Worm (Caenorhabditis elegans) whole organism, young adult: ENCODE results near the gene dpf-2.

ENCODE experiments used
- B0019.2 ChIP-seq: fragments of 200-800 bp; sonication (Bioruptor generic); conservative IDR thresholded peaks from 2 replicates; pipeline ENCODE4 v1.3.6; 2022; ENCODE audit warnings: missing genetic modification reagents, missing genetic modification characterization, missing compliant biosample characterization
- B0035.1 ChIP-seq: sonication (generic microtip); optimal IDR thresholded peaks from 2 replicates; lab custom pipeline; 2016; ENCODE audit warnings: missing genetic modification characterization, mild to moderate bottlenecking, missing compliant biosample characterization, missing genotype, missing genetic modification reagents
- B0261.1 ChIP-seq: sonication (generic microtip); optimal IDR thresholded peaks from 2 replicates; lab custom pipeline; 2016; ENCODE audit warnings: mild to moderate bottlenecking, missing genetic modification characterization, moderate library complexity, missing compliant biosample characterization
- F23B12.7 ChIP-seq: sonication (generic microtip); optimal IDR thresholded peaks from 2 replicates; lab custom pipeline; 2017; ENCODE audit warnings: missing genetic modification characterization, mild to moderate bottlenecking, missing compliant biosample characterization, antibody characterized with exemption, moderate library complexity; ENCODE audit not compliant: insufficient read depth
- F37B4.10 ChIP-seq: fragments of 200-800 bp; sonication (Bioruptor generic); IDR thresholded peaks from 2 replicates; pipeline ENCODE4 v1.3.6; 2022; ENCODE audit warnings: missing genetic modification characterization, missing compliant biosample characterization
- F57A8.1 ChIP-seq: fragments of 200-800 bp; sonication (Bioruptor generic); optimal IDR thresholded peaks from 2 replicates; lab custom pipeline; 2018; ENCODE audit warnings: mild to moderate bottlenecking, missing genetic modification characterization, moderate library complexity, missing compliant biosample characterization
- F57C9.4 ChIP-seq: sonication (generic microtip); optimal IDR thresholded peaks from 2 replicates; lab custom pipeline; 2017; ENCODE audit warnings: mild to moderate bottlenecking, missing genetic modification characterization, missing compliant biosample characterization
- K12H6.12 ChIP-seq: fragments of 200-800 bp; sonication (Bioruptor generic); optimal IDR thresholded peaks from 2 replicates; lab custom pipeline; 2018; ENCODE audit warnings: mild to moderate bottlenecking, missing genetic modification characterization, missing compliant biosample characterization
- T26A5.8 ChIP-seq: sonication (generic microtip); optimal IDR thresholded peaks from 2 replicates; lab custom pipeline; 2016; ENCODE audit warnings: missing genetic modification characterization, missing compliant biosample characterization
- Y56A3A.18 ChIP-seq: fragments of 200-800 bp; sonication (Bioruptor generic); IDR thresholded peaks from 2 replicates; pipeline ENCODE4 v1.3.6; 2022; ENCODE audit warnings: missing genetic modification reagents, missing genetic modification characterization, missing compliant biosample characterization
- ZK185.1 ChIP-seq: sonication (generic microtip); optimal IDR thresholded peaks from 2 replicates; lab custom pipeline; 2016; ENCODE audit warnings: mild to moderate bottlenecking, missing genetic modification characterization, missing compliant biosample characterization; ENCODE audit not compliant: poor library complexity, severe bottlenecking
- akir-1 ChIP-seq: fragments of 200-800 bp; sonication (Bioruptor generic); optimal IDR thresholded peaks from 2 replicates; lab custom pipeline; 2018; ENCODE audit warnings: mild to moderate bottlenecking, missing genetic modification characterization, moderate library complexity, missing compliant biosample characterization
- ama-1 ChIP-seq, 3 experiments: fragments of 150-350 bp in 1 of 3; sonication (generic microtip) in 2 of 3; optimal IDR thresholded peaks; 2 replicates each; lab custom pipeline; 2014 to 2018; ENCODE audit warnings: missing biosample characterization in 2 of 3, missing genetic modification characterization in 2 of 3, missing genetic modification reagents in 2 of 3
- attf-6 ChIP-seq: fragments of 200-800 bp; sonication (Bioruptor generic); IDR thresholded peaks from 2 replicates; pipeline ENCODE4 v1.3.6; 2022; ENCODE audit warnings: missing genetic modification reagents, missing genetic modification characterization, missing compliant biosample characterization
- bed-1 ChIP-seq: fragments of 200-800 bp; sonication (Bioruptor generic); IDR thresholded peaks from 2 replicates; pipeline ENCODE4 v1.3.6; 2022; ENCODE audit warnings: missing genetic modification reagents, missing genetic modification characterization, missing compliant biosample characterization
- cebp-1 ChIP-seq, 2 experiments: fragments of 200-800 bp in 1 of 2; sonication (Bioruptor generic) in 1 of 2; sonication (generic microtip) in 1 of 2; IDR thresholded peaks in 1 of 2; optimal IDR thresholded peaks in 1 of 2; 2 replicates each; pipeline versions ENCODE4 v1.3.6 to Lab custom; 2017 to 2022; ENCODE audit warnings: missing compliant biosample characterization in 2 of 2, missing genetic modification characterization in 2 of 2, mild to moderate bottlenecking in 1 of 2, missing genetic modification reagents in 1 of 2, moderate library complexity in 1 of 2
- cebp-2 ChIP-seq: fragments of 200-800 bp; sonication (Bioruptor generic); IDR thresholded peaks from 2 replicates; pipeline ENCODE4 v1.3.6; 2022; ENCODE audit warnings: missing genetic modification characterization, missing compliant biosample characterization
- ceh-100 ChIP-seq: fragments of 200-800 bp; sonication (Bioruptor generic); IDR thresholded peaks from 2 replicates; pipeline ENCODE4 v1.3.6; 2022; ENCODE audit warnings: missing genetic modification reagents, missing genetic modification characterization, missing compliant biosample characterization
- ceh-40 ChIP-seq: fragments of 200-800 bp; sonication (Bioruptor generic); IDR thresholded peaks from 2 replicates; pipeline ENCODE4 v1.3.6; 2022; ENCODE audit warnings: missing genetic modification characterization, missing compliant biosample characterization
- chd-7 ChIP-seq: sonication (generic microtip); optimal IDR thresholded peaks from 2 replicates; lab custom pipeline; 2016; ENCODE audit warnings: mild to moderate bottlenecking, missing genetic modification characterization, moderate library complexity, missing compliant biosample characterization
- die-1 ChIP-seq: sonication (generic microtip); optimal IDR thresholded peaks from 2 replicates; lab custom pipeline; 2016; ENCODE audit warnings: missing genotype, mild to moderate bottlenecking, missing genetic modification characterization, missing compliant biosample characterization
- dpl-1 ChIP-seq: fragments of 150-350 bp; optimal IDR thresholded peaks from 2 replicates; lab custom pipeline; 2014; ENCODE audit warnings: missing biosample characterization, missing genetic modification reagents, missing genetic modification characterization
- egrh-3 ChIP-seq: fragments of 200-800 bp; sonication (Bioruptor generic); IDR thresholded peaks from 2 replicates; pipeline ENCODE4 v1.3.6; 2022; ENCODE audit warnings: missing genetic modification reagents, missing genetic modification characterization, missing compliant biosample characterization
- ekl-4 ChIP-seq: fragments of 200-800 bp; sonication (Bioruptor generic); IDR thresholded peaks from 2 replicates; pipeline ENCODE4 v1.3.6; 2022; ENCODE audit warnings: missing genetic modification reagents, missing genetic modification characterization, missing compliant biosample characterization
- ets-4 ChIP-seq: fragments of 200-800 bp; sonication (Bioruptor generic); optimal IDR thresholded peaks from 2 replicates; lab custom pipeline; 2018; ENCODE audit warnings: mild to moderate bottlenecking, missing genetic modification characterization, missing compliant biosample characterization
- fkh-3 ChIP-seq: sonication (generic microtip); optimal IDR thresholded peaks from 2 replicates; lab custom pipeline; 2016; ENCODE audit warnings: mild to moderate bottlenecking, missing genetic modification characterization, missing compliant biosample characterization
- hlh-26 ChIP-seq: fragments of 200-800 bp; sonication (Bioruptor generic); conservative IDR thresholded peaks from 2 replicates; pipeline ENCODE4 v1.3.6; 2022; ENCODE audit warnings: missing genetic modification reagents, missing genetic modification characterization, missing compliant biosample characterization
- hmg-20 ChIP-seq: fragments of 200-800 bp; sonication (Bioruptor generic); IDR thresholded peaks from 2 replicates; pipeline ENCODE4 v1.3.6; 2022; ENCODE audit warnings: missing genetic modification reagents, missing genetic modification characterization, missing compliant biosample characterization
- hsf-1 ChIP-seq: fragments of 200-800 bp; sonication (Bioruptor generic); IDR thresholded peaks from 2 replicates; pipeline ENCODE4 v1.3.6; 2022; ENCODE audit warnings: missing genetic modification reagents, missing genetic modification characterization, missing compliant biosample characterization
- lag-1 ChIP-seq: fragments of 200-800 bp; sonication (Bioruptor generic); IDR thresholded peaks from 2 replicates; pipeline ENCODE4 v1.3.6; 2022; ENCODE audit warnings: missing genetic modification reagents, missing genetic modification characterization, missing compliant biosample characterization
- let-526 ChIP-seq: fragments of 200-800 bp; sonication (Bioruptor generic); IDR thresholded peaks from 2 replicates; pipeline ENCODE4 v1.3.6; 2022; ENCODE audit warnings: missing genetic modification reagents, missing genetic modification characterization, missing compliant biosample characterization
- let-607 ChIP-seq, 2 experiments: fragments of 200-800 bp in 1 of 2; sonication (Bioruptor generic) in 1 of 2; sonication (generic microtip) in 1 of 2; optimal IDR thresholded peaks; 2 replicates each; lab custom pipeline; 2016 to 2018; ENCODE audit warnings: mild to moderate bottlenecking in 2 of 2, missing compliant biosample characterization in 2 of 2, missing genetic modification characterization in 2 of 2, moderate library complexity in 2 of 2, missing genotype in 1 of 2
- lin-35 ChIP-seq, 3 experiments: fragments of 150-350 bp in 2 of 3; sonication (generic microtip) in 1 of 3; optimal IDR thresholded peaks; 2 replicates each; lab custom pipeline; 2014 to 2018; ENCODE audit warnings: missing biosample characterization in 3 of 3, missing genetic modification characterization in 3 of 3, missing genetic modification reagents in 3 of 3
- lsl-1 ChIP-seq: fragments of 200-800 bp; sonication (Bioruptor generic); optimal IDR thresholded peaks from 2 replicates; lab custom pipeline; 2018; ENCODE audit warnings: mild to moderate bottlenecking, missing genetic modification characterization, moderate library complexity, missing compliant biosample characterization
- mxl-1 ChIP-seq: sonication (generic microtip); optimal IDR thresholded peaks from 2 replicates; lab custom pipeline; 2016; ENCODE audit warnings: missing genetic modification characterization, missing compliant biosample characterization
- nhr-120 ChIP-seq: fragments of 200-800 bp; sonication (Bioruptor generic); IDR thresholded peaks from 2 replicates; pipeline ENCODE4 v1.3.6; 2022; ENCODE audit warnings: missing genetic modification characterization, missing compliant biosample characterization
- nhr-179 ChIP-seq: sonication (generic microtip); optimal IDR thresholded peaks from 2 replicates; lab custom pipeline; 2016; ENCODE audit warnings: mild to moderate bottlenecking, missing genetic modification characterization, missing compliant biosample characterization
- pbrm-1 ChIP-seq: fragments of 200-800 bp; sonication (Bioruptor generic); IDR thresholded peaks from 2 replicates; pipeline ENCODE4 v1.3.6; 2022; ENCODE audit warnings: missing genetic modification reagents, missing genetic modification characterization, missing compliant biosample characterization
- rpc-1 ChIP-seq, 2 experiments: fragments of 150-350 bp in 1 of 2; sonication (generic microtip) in 1 of 2; optimal IDR thresholded peaks; 2 replicates each; lab custom pipeline; 2014 to 2018; ENCODE audit warnings: missing biosample characterization in 1 of 2, missing genetic modification characterization in 1 of 2, missing genetic modification reagents in 1 of 2, missing genotype in 1 of 2
- sea-2 ChIP-seq: fragments of 200-800 bp; sonication (Bioruptor generic); IDR thresholded peaks from 2 replicates; pipeline ENCODE4 v1.3.6; 2022; ENCODE audit warnings: missing genetic modification characterization, missing compliant biosample characterization
- snpc-1.1 ChIP-seq: sonication (generic microtip); optimal IDR thresholded peaks from 2 replicates; lab custom pipeline; 2017; ENCODE audit warnings: missing genetic modification characterization, mild to moderate bottlenecking, missing compliant biosample characterization, antibody characterized with exemption, moderate library complexity, missing genotype, missing genetic modification reagents; ENCODE audit not compliant: insufficient read depth
- snpc-4 ChIP-seq, 5 experiments: fragments of 150-350 bp in 1 of 5; sonication (generic microtip) in 4 of 5; optimal IDR thresholded peaks; 2 replicates each; lab custom pipeline; 2014 to 2018; ENCODE audit warnings: missing genetic modification characterization in 5 of 5, missing biosample characterization in 3 of 5, antibody characterized with exemption in 2 of 5, mild to moderate bottlenecking in 2 of 5, missing compliant biosample characterization in 2 of 5, missing genotype in 2 of 5, moderate library complexity in 2 of 5, missing genetic modification reagents in 1 of 5
- tlf-1 ChIP-seq: fragments of 200-800 bp; sonication (Bioruptor generic); optimal IDR thresholded peaks from 2 replicates; lab custom pipeline; 2018; ENCODE audit warnings: mild to moderate bottlenecking, missing genetic modification characterization, missing compliant biosample characterization
- zim-3 ChIP-seq: sonication (generic microtip); optimal IDR thresholded peaks from 2 replicates; lab custom pipeline; 2017; ENCODE audit warnings: mild to moderate bottlenecking, missing genetic modification characterization, moderate library complexity, missing compliant biosample characterization
- ztf-28 ChIP-seq: fragments of 200-800 bp; sonication (Bioruptor generic); IDR thresholded peaks from 2 replicates; pipeline ENCODE4 v1.3.6; 2022; ENCODE audit warnings: missing genetic modification reagents, missing genetic modification characterization, missing compliant biosample characterization

dpf-2 gene

ce11 chrX:14853712-14854217 lies 22.1 kb downstream of the dpf-2 start, which contains the start of the genes C27C12.1 and C27C12.4 (continued):
- no peak for TF ChIP-seq hsf-1
- TF ChIP-seq snpc-1.1 (tag; lab: Kevin White, UChicago), result no peak
- no peak for TF ChIP-seq ama-1 (optimal IDR thresholded peaks at IDR 0.05; lab: Kevin White, UChicago)
- no peak for TF ChIP-seq ama-1 (GFP tag; optimal IDR thresholded peaks at IDR 0.05; lab: Kevin White, UChicago)
- TF ChIP-seq snpc-4 (GFP tag; optimal IDR thresholded peaks at IDR 0.05; lab: Kevin White, UChicago), result peak; percentile 21
- peak in 2 of 4 experiments; percentile 67 to 75 for TF ChIP-seq snpc-4 (tag; optimal IDR thresholded peaks at IDR 0.05; lab: Kevin White, UChicago)
- no peak for TF ChIP-seq F57A8.1
- no peak for TF ChIP-seq F23B12.7 (tag; lab: Kevin White, UChicago)
- TF ChIP-seq K12H6.12 (tag; lab: Kevin White, UChicago), result peak; percentile 75
- TF ChIP-seq mxl-1 (tag; lab: Kevin White, UChicago), result no peak
- no peak for TF ChIP-seq F37B4.10 (GFP tag; lab: Robert Waterston, UW)
- TF ChIP-seq Y56A3A.18 (GFP tag; lab: Robert Waterston, UW), result 0 out of 2 replicates have a peak, but pooled peaks have one; percentile 33
- TF ChIP-seq ekl-4 (GFP tag; lab: Robert Waterston, UW), result peak; percentile 57; the same call in 1 of the 2 replicates
- no peak for TF ChIP-seq bed-1
- no peak for TF ChIP-seq hmg-20 (GFP tag; lab: Robert Waterston, UW)
- TF ChIP-seq tlf-1, result peak; percentile 10
- no peak for TF ChIP-seq nhr-179 (tag; lab: Kevin White, UChicago)
- TF ChIP-seq egrh-3, result no peak
- TF ChIP-seq die-1 (tag; lab: Kevin White, UChicago), result no peak
- no peak for TF ChIP-seq cebp-1 (GFP tag; IDR thresholded peaks at IDR 0.05; lab: Robert Waterston, UW)
- no peak for TF ChIP-seq cebp-1 (tag; optimal IDR thresholded peaks at IDR 0.05; lab: Kevin White, UChicago)
- no peak for TF ChIP-seq B0035.1
- TF ChIP-seq hlh-26 (GFP tag; lab: Robert Waterston, UW), result no peak
- TF ChIP-seq ZK185.1 (tag; lab: Kevin White, UChicago), result peak; percentile 90
- TF ChIP-seq ztf-28 (GFP tag; lab: Robert Waterston, UW), result no peak
- TF ChIP-seq fkh-3, result no peak
- no peak for TF ChIP-seq B0261.1
- no peak for TF ChIP-seq ceh-40
- TF ChIP-seq dpl-1 (GFP tag; lab: Kevin White, UChicago), result no peak
- no peak for TF ChIP-seq sea-2 (GFP tag; lab: Robert Waterston, UW)
- no peak for TF ChIP-seq let-526 (GFP tag; lab: Robert Waterston, UW)
- TF ChIP-seq, all 124 proteins: peak for 32

ce11 chrX:14861752-14862151 lies 30.1 kb downstream of the dpf-2 start, which contains the start of gene dmd-4:
TSS of gene dmd-4 (minus strand) at chrX:14861852.
- no peak for TF ChIP-seq akir-1 (GFP tag; lab: Kevin White, UChicago)
- TF ChIP-seq, all 124 proteins: peak for 0

- TF ChIP-seq T26A5.8 (tag; lab: Kevin White, UChicago), result no peak
- no peak for TF ChIP-seq nhr-120 (GFP tag; lab: Robert Waterston, UW)
- TF ChIP-seq ceh-100 (GFP tag; lab: Robert Waterston, UW), result no peak
- TF ChIP-seq F57C9.4, result no peak
- TF ChIP-seq cebp-2, result no peak
- no peak for TF ChIP-seq bed-1
- no peak for TF ChIP-seq attf-6 (GFP tag; lab: Robert Waterston, UW)
- TF ChIP-seq ets-4, result no peak
- no peak for TF ChIP-seq lsl-1 (GFP tag; lab: Kevin White, UChicago)
- TF ChIP-seq lag-1, result no peak
- no peak for TF ChIP-seq lin-35 (GFP tag; optimal IDR thresholded peaks at IDR 0.05; lab: Kevin White, UChicago)
- no peak for TF ChIP-seq pbrm-1
- no peak for TF ChIP-seq let-607 (tag; optimal IDR thresholded peaks at IDR 0.05; lab: Kevin White, UChicago)
- TF ChIP-seq rpc-1 (optimal IDR thresholded peaks at IDR 0.05; lab: Kevin White, UChicago), result no peak
- no peak for TF ChIP-seq rpc-1 (tag; optimal IDR thresholded peaks at IDR 0.05; lab: Kevin White, UChicago)
- TF ChIP-seq chd-7 (tag; lab: Kevin White, UChicago), result no peak
- TF ChIP-seq B0019.2 (GFP tag; lab: Robert Waterston, UW), result no peak
- no peak for TF ChIP-seq zim-3
Measured at ce11 chrX:14865744-14866143, 34.1 kb downstream of the dpf-2 start, which contains the start of gene C27C12.3. TSS of gene C27C12.3 (minus strand) at chrX:14865844.
